Worm (Caenorhabditis elegans) whole organism, midembryonic: ENCODE measurements around the gene W06A7.2.

Source experiments
- T22C8.4 ChIP-seq: fragments of 200-800 bp; sonication (Bioruptor generic); IDR thresholded peaks from 2 replicates; pipeline ENCODE4 v1.3.6; 2022; ENCODE audit warnings: missing genetic modification characterization, missing compliant biosample characterization
- cog-1 ChIP-seq: sonication (generic microtip); optimal IDR thresholded peaks from 2 replicates; lab custom pipeline; 2016; ENCODE audit warnings: missing genetic modification characterization, missing compliant biosample characterization
- flt-1 ChIP-seq: fragments of 200-800 bp; sonication (Bioruptor generic); IDR thresholded peaks from 2 replicates; pipeline ENCODE4 v1.3.6; 2022; ENCODE audit warnings: missing genetic modification characterization, missing compliant biosample characterization
- klf-2 ChIP-seq: fragments of 200-800 bp; sonication (Bioruptor generic); conservative IDR thresholded peaks from 2 replicates; pipeline ENCODE4 v1.3.6; 2022; ENCODE audit warnings: missing genetic modification reagents, missing genetic modification characterization, missing compliant biosample characterization
- med-1 ChIP-seq: sonication (generic microtip); optimal IDR thresholded peaks from 2 replicates; lab custom pipeline; 2017; ENCODE audit warnings: missing genetic modification characterization, mild to moderate bottlenecking, missing compliant biosample characterization, antibody characterized with exemption, missing genetic modification reagents; ENCODE audit not compliant: insufficient read depth
- ref-1 ChIP-seq: fragments of 200-800 bp; sonication (Bioruptor generic); conservative IDR thresholded peaks from 2 replicates; pipeline ENCODE4 v1.3.6; 2022; ENCODE audit warnings: missing genetic modification reagents, missing genetic modification characterization, missing compliant biosample characterization
- tab-1 ChIP-seq: fragments of 200-800 bp; sonication (Bioruptor generic); IDR thresholded peaks from 2 replicates; pipeline ENCODE4 v1.3.6; 2022; ENCODE audit warnings: missing genetic modification characterization, missing compliant biosample characterization
- ztf-23 ChIP-seq: fragments of 200-800 bp; sonication (Bioruptor generic); IDR thresholded peaks from 2 replicates; pipeline ENCODE4 v1.3.6; 2022; ENCODE audit warnings: missing genetic modification reagents, missing genetic modification characterization, missing compliant biosample characterization
- ztf-29 ChIP-seq: fragments of 200-800 bp; sonication (Bioruptor generic); IDR thresholded peaks from 2 replicates; pipeline ENCODE4 v1.3.6; 2022; ENCODE audit warnings: missing genetic modification reagents, missing genetic modification characterization, missing compliant biosample characterization

W06A7.2 gene

ce11 chrV:14855626-14856025 is 34.0 kb downstream of the W06A7.2 start:
- TF ChIP-seq med-1 (GFP tag; lab: Kevin White, UChicago) (peak; percentile 44), tab-1 (GFP tag; lab: Robert Waterston, UW) (peak; percentile 84), ztf-23 (peak; percentile 78; the same call in 1 of the 2 replicates), ztf-29 (no peak), ref-1 (GFP tag; lab: Robert Waterston, UW) (peak; percentile 80), cog-1 (no peak), T22C8.4 (peak; percentile 62; the same call in 1 of the 2 replicates), flt-1 (GFP tag; lab: Robert Waterston, UW) (no peak; the same call in none of the 2 replicates), klf-2 (peak; percentile 46; the same call in 1 of the 2 replicates)

ce11 chrV:14858503-14858902 is 36.9 kb downstream of the W06A7.2 start, which contains the start of gene npr-13:
Gene npr-13, minus strand, starts transcription at chrV:14858603.
- TF ChIP-seq klf-2 (no peak), ztf-23 (no peak)

DNA sequence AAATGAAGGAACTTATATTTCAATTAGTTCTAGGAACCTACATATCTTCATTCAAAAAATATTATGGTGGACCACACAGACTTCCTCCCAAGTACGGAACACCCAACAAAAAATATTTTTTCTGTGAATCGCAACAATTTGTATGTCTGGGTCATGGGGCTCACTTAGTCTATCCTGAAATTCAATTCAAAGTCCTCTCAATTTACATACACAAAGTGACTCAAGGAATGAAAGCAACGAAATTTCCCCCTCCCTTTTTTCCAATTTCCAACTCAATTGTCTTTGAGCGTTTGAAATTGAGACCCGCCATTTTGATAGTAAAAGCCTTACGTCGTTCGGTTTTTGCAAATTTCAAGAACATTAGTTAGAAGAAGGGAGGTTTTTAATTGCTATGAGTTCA is 37.7 kb downstream of the W06A7.2 start:
- TF ChIP-seq ztf-23 (no peak), T22C8.4 (no peak), flt-1 (GFP tag; lab: Robert Waterston, UW) (no peak), ztf-29 (no peak), ref-1 (GFP tag; lab: Robert Waterston, UW) (no peak), med-1 (GFP tag; lab: Kevin White, UChicago) (no peak), klf-2 (no peak), cog-1 (no peak), tab-1 (GFP tag; lab: Robert Waterston, UW) (no peak)

DNA sequence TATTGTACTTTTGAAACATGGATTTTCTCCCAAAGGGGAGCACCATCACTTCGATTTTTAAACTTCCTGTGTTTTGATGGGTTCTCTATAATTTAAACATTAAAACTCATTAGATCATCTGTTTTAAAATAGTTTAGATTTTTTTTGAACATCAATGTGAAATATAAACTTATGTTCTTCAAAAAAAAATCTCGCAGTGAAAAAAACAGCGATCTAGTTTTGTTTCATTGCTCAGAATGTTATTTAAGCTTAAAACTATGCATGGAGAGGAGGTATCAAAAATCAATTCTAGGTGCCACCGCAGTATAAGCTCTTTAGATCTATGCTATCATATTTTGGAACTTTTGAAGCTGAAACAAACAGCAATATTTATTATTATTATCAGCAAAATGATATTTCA is 46.5 kb downstream of the W06A7.2 start, which contains the start of gene gcy-14:
gcy-14 (minus strand) TSS at position 101 of the 400 bp plus-strand sequence.
- TF ChIP-seq med-1 (GFP tag; lab: Kevin White, UChicago) (no peak), ztf-29 (no peak), cog-1 (no peak), flt-1 (GFP tag; lab: Robert Waterston, UW) (no peak), T22C8.4 (no peak), ref-1 (GFP tag; lab: Robert Waterston, UW) (no peak), tab-1 (GFP tag; lab: Robert Waterston, UW) (no peak), ztf-23 (no peak), klf-2 (no peak)

DNA sequence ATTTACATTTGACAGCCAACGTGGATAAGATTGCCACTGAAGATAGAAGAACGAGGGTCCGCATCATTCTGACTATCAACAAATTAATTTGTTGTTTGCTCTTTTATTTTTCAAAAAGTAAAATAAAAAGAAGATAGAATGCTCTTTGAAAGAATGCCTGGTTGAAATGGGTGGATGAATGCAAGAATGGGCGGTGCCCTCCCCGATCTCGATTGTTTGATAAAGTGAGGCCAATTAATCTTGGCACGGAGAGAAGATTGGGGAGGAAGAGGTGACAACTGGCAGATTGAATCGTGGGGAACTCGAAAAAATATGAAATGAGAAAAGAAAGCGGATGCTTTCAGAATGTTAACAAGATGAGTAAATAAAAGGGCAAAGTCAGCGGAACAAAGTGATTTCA is 49.7 kb downstream of the W06A7.2 start, which contains the start of gene ZC412.3:
ZC412.3 (minus strand) TSS at position 183 of the 400 bp plus-strand sequence.
- TF ChIP-seq ref-1 (GFP tag; lab: Robert Waterston, UW) (no peak), ztf-23 (no peak), tab-1 (GFP tag; lab: Robert Waterston, UW) (no peak), flt-1 (GFP tag; lab: Robert Waterston, UW) (no peak), med-1 (GFP tag; lab: Kevin White, UChicago) (no peak), klf-2 (no peak), ztf-29 (no peak), T22C8.4 (no peak), cog-1 (no peak)
